Worm (Caenorhabditis elegans) whole organism, L2 larva: ENCODE data around the gene scl-11.

Source experiments
- C34F6.9 ChIP-seq: fragments of 150-350 bp; optimal IDR thresholded peaks from 2 replicates; lab custom pipeline; 2014; ENCODE audit warnings: missing biosample characterization, missing genetic modification characterization
- F13H6.1 ChIP-seq: sonication (generic microtip); optimal IDR thresholded peaks from 2 replicates; lab custom pipeline; 2016; ENCODE audit warnings: missing genetic modification characterization, missing compliant biosample characterization
- R02D3.7 ChIP-seq: fragments of 150-350 bp; optimal IDR thresholded peaks from 2 replicates; lab custom pipeline; 2014; ENCODE audit warnings: missing biosample characterization, missing genetic modification characterization
- Y55F3AM.14 ChIP-seq: fragments of 200-800 bp; sonication (Bioruptor generic); optimal IDR thresholded peaks from 2 replicates; lab custom pipeline; 2018; ENCODE audit warnings: mild to moderate bottlenecking, missing genetic modification characterization, missing compliant biosample characterization
- ZK546.5 ChIP-seq: sonication (generic microtip); optimal IDR thresholded peaks from 2 replicates; lab custom pipeline; 2017; ENCODE audit warnings: missing biosample characterization, missing genetic modification characterization
- aly-2 ChIP-seq: fragments of 150-350 bp; optimal IDR thresholded peaks from 2 replicates; lab custom pipeline; 2014; ENCODE audit warnings: missing biosample characterization, missing genetic modification characterization
- ama-1 ChIP-seq: fragments of 150-350 bp; optimal IDR thresholded peaks from 2 replicates; lab custom pipeline; 2018; ENCODE audit warnings: inconsistent platforms
- blmp-1 ChIP-seq: sonication (generic microtip); optimal IDR thresholded peaks from 2 replicates; lab custom pipeline; 2017; ENCODE audit warnings: missing genetic modification characterization, mild to moderate bottlenecking, missing compliant biosample characterization, antibody characterized with exemption, moderate library complexity; ENCODE audit not compliant: insufficient read depth
- ceh-82 ChIP-seq: fragments of 150-350 bp; optimal IDR thresholded peaks from 2 replicates; lab custom pipeline; 2014; ENCODE audit warnings: missing biosample characterization, missing genetic modification characterization
- crh-2 ChIP-seq: sonication (generic microtip); optimal IDR thresholded peaks from 2 replicates; lab custom pipeline; 2017; ENCODE audit warnings: missing biosample characterization, missing genetic modification characterization
- dmd-4 ChIP-seq: sonication (generic microtip); optimal IDR thresholded peaks from 2 replicates; lab custom pipeline; 2017; ENCODE audit warnings: missing biosample characterization, missing genetic modification characterization
- egl-27 ChIP-seq: sonication (generic microtip); optimal IDR thresholded peaks from 3 replicates; lab custom pipeline; 2017; ENCODE audit warnings: missing biosample characterization, missing genetic modification reagents, missing genetic modification characterization
- elt-1 ChIP-seq: fragments of 150-350 bp; optimal IDR thresholded peaks from 2 replicates; lab custom pipeline; 2014; ENCODE audit warnings: missing biosample characterization, missing genetic modification characterization
- elt-3 ChIP-seq: sonication (generic microtip); optimal IDR thresholded peaks from 2 replicates; lab custom pipeline; 2017; ENCODE audit warnings: missing biosample characterization, missing genetic modification characterization
- fos-1 ChIP-seq: fragments of 150-350 bp; optimal IDR thresholded peaks from 2 replicates; lab custom pipeline; 2014; ENCODE audit warnings: missing biosample characterization, missing genetic modification characterization
- gmeb-1 ChIP-seq: fragments of 150-350 bp; optimal IDR thresholded peaks from 2 replicates; lab custom pipeline; 2014; ENCODE audit warnings: missing biosample characterization, missing genetic modification characterization
- lin-11 ChIP-seq: fragments of 150-350 bp; sonication (generic microtip); optimal IDR thresholded peaks from 2 replicates; lab custom pipeline; 2014; ENCODE audit warnings: missing biosample characterization, missing genetic modification characterization, inconsistent platforms, mixed read lengths
- lin-13 ChIP-seq: fragments of 150-350 bp; optimal IDR thresholded peaks from 2 replicates; lab custom pipeline; 2014; ENCODE audit warnings: missing biosample characterization, missing genetic modification reagents, missing genetic modification characterization
- lin-39 ChIP-seq: fragments of 150-350 bp; optimal IDR thresholded peaks from 2 replicates; lab custom pipeline; 2014; ENCODE audit warnings: missing biosample characterization, missing genetic modification reagents, missing genetic modification characterization
- lsy-2 ChIP-seq, 2 experiments: fragments of 150-350 bp in 1 of 2; sonication (generic microtip) in 1 of 2; optimal IDR thresholded peaks; 2 replicates each; lab custom pipeline; 2014 to 2017; ENCODE audit warnings: missing biosample characterization in 2 of 2, missing genetic modification characterization in 2 of 2
- mab-5 ChIP-seq: fragments of 150-350 bp; optimal IDR thresholded peaks from 2 replicates; lab custom pipeline; 2014; ENCODE audit warnings: missing biosample characterization, missing genetic modification characterization
- mbf-1 ChIP-seq: sonication (generic microtip); optimal IDR thresholded peaks from 2 replicates; lab custom pipeline; 2017; ENCODE audit warnings: missing biosample characterization, missing genetic modification characterization
- mdl-1 ChIP-seq, 2 experiments: fragments of 150-350 bp in 1 of 2; sonication (generic microtip) in 1 of 2; optimal IDR thresholded peaks; 2 replicates each; lab custom pipeline; 2017; ENCODE audit warnings: missing biosample characterization in 2 of 2, missing genetic modification characterization in 2 of 2
- nhr-10 ChIP-seq: sonication (generic microtip); optimal IDR thresholded peaks from 2 replicates; lab custom pipeline; 2017; ENCODE audit warnings: missing biosample characterization, missing genetic modification characterization
- nhr-11 ChIP-seq: fragments of 150-350 bp; optimal IDR thresholded peaks from 2 replicates; lab custom pipeline; 2014; ENCODE audit warnings: missing biosample characterization, missing genetic modification characterization
- nhr-12 ChIP-seq: fragments of 150-350 bp; optimal IDR thresholded peaks from 2 replicates; lab custom pipeline; 2014; ENCODE audit warnings: missing biosample characterization, missing genetic modification characterization
- nhr-129 ChIP-seq: fragments of 150-350 bp; optimal IDR thresholded peaks from 2 replicates; lab custom pipeline; 2014; ENCODE audit warnings: missing biosample characterization, missing genetic modification characterization
- nhr-21 ChIP-seq: fragments of 150-350 bp; optimal IDR thresholded peaks from 2 replicates; lab custom pipeline; 2014; ENCODE audit warnings: missing biosample characterization, missing genetic modification characterization
- nhr-23 ChIP-seq: fragments of 150-350 bp; optimal IDR thresholded peaks from 2 replicates; lab custom pipeline; 2014; ENCODE audit warnings: missing biosample characterization, missing genetic modification reagents, missing genetic modification characterization
- nhr-25 ChIP-seq: fragments of 150-350 bp; sonication (generic microtip); optimal IDR thresholded peaks from 3 replicates; lab custom pipeline; 2014; ENCODE audit warnings: missing biosample characterization, missing genetic modification characterization
- nhr-6 ChIP-seq: fragments of 150-350 bp; optimal IDR thresholded peaks from 2 replicates; lab custom pipeline; 2014; ENCODE audit warnings: missing biosample characterization, missing genetic modification characterization
- nhr-77 ChIP-seq: fragments of 150-350 bp; optimal IDR thresholded peaks from 2 replicates; lab custom pipeline; 2014; ENCODE audit warnings: missing biosample characterization, missing genetic modification characterization
- sem-4 ChIP-seq: fragments of 150-350 bp; optimal IDR thresholded peaks from 2 replicates; lab custom pipeline; 2014; ENCODE audit warnings: missing biosample characterization, missing genetic modification reagents, missing genetic modification characterization
- skn-1 ChIP-seq: sonication (generic microtip); optimal IDR thresholded peaks from 2 replicates; lab custom pipeline; 2017; ENCODE audit warnings: missing biosample characterization, missing genetic modification characterization
- sma-3 ChIP-seq: sonication (generic microtip); optimal IDR thresholded peaks from 2 replicates; lab custom pipeline; 2016; ENCODE audit warnings: missing genetic modification reagents, missing genetic modification characterization, missing compliant biosample characterization
- sma-9 ChIP-seq, 2 experiments: fragments of 150-350 bp in 1 of 2; sonication (generic microtip) in 1 of 2; optimal IDR thresholded peaks; 2 replicates each; lab custom pipeline; 2014 to 2016; ENCODE audit warnings: missing genetic modification characterization in 2 of 2, mild to moderate bottlenecking in 1 of 2, missing biosample characterization in 1 of 2, missing compliant biosample characterization in 1 of 2, missing genetic modification reagents in 1 of 2, moderate library complexity in 1 of 2
- snpc-4 ChIP-seq: fragments of 150-350 bp; optimal IDR thresholded peaks from 2 replicates; lab custom pipeline; 2014; ENCODE audit warnings: missing biosample characterization, missing genetic modification characterization
- unc-39 ChIP-seq: fragments of 150-350 bp; optimal IDR thresholded peaks from 2 replicates; lab custom pipeline; 2014; ENCODE audit warnings: missing biosample characterization, missing genetic modification characterization
- unc-55 ChIP-seq: fragments of 150-350 bp; sonication (generic microtip); optimal IDR thresholded peaks from 3 replicates; lab custom pipeline; 2014; ENCODE audit warnings: missing biosample characterization, missing genetic modification reagents, missing genetic modification characterization
- unc-62 ChIP-seq: fragments of 150-350 bp; optimal IDR thresholded peaks from 2 replicates; lab custom pipeline; 2014; ENCODE audit warnings: missing biosample characterization, missing genetic modification reagents, missing genetic modification characterization
- zag-1 ChIP-seq: fragments of 150-350 bp; optimal IDR thresholded peaks from 2 replicates; lab custom pipeline; 2014; ENCODE audit warnings: missing biosample characterization, missing genetic modification characterization
- ztf-1 ChIP-seq: fragments of 200-800 bp; sonication (Bioruptor generic); conservative IDR thresholded peaks from 2 replicates; pipeline ENCODE4 v1.3.6; 2022; ENCODE audit warnings: missing genetic modification characterization, missing compliant biosample characterization
- ztf-11 ChIP-seq: sonication (generic microtip); optimal IDR thresholded peaks from 2 replicates; lab custom pipeline; 2017; ENCODE audit warnings: missing biosample characterization, missing genetic modification characterization
- ztf-4 ChIP-seq: fragments of 150-350 bp; optimal IDR thresholded peaks from 2 replicates; lab custom pipeline; 2014; ENCODE audit warnings: missing biosample characterization, missing genetic modification characterization

scl-11 gene

DNA sequence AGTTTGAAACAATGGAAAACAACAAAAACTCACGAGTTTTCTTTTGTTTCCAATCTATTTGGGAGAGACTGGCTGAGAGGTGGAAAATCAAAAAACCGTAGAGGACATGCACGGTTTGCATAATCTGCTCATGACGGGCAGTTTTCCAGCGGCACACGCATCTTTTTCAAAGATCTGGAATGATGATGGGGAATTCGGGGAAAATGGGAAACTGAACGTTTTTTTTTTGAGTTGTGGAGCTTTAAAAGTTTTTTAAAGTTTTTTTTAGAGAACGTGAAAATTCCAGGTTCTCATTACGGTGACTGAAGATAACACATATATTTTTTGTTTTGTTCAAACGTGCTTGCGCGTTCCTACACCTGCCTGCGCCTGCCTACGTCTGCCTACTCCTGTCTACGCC, 25.4 kb downstream of the scl-11 start, which contains the start of gene C39E9.7:
Gene C39E9.7, minus strand, starts transcription at position 101 of the 400 bp plus-strand sequence.
- TF ChIP-seq mdl-1 (tag; optimal IDR thresholded peaks at IDR 0.05; lab: Kevin White, UChicago) (no peak), nhr-21 (tag; lab: Kevin White, UChicago) (no peak), nhr-12 (no peak), ama-1 (lab: Kevin White, UChicago) (no peak), nhr-10 (tag; lab: Kevin White, UChicago) (no peak), F13H6.1 (tag; lab: Kevin White, UChicago) (no peak), sma-9 (GFP tag; optimal IDR thresholded peaks at IDR 0.05; lab: Kevin White, UChicago) (no peak), sma-9 (tag; optimal IDR thresholded peaks at IDR 0.05; lab: Kevin White, UChicago) (no peak)

DNA sequence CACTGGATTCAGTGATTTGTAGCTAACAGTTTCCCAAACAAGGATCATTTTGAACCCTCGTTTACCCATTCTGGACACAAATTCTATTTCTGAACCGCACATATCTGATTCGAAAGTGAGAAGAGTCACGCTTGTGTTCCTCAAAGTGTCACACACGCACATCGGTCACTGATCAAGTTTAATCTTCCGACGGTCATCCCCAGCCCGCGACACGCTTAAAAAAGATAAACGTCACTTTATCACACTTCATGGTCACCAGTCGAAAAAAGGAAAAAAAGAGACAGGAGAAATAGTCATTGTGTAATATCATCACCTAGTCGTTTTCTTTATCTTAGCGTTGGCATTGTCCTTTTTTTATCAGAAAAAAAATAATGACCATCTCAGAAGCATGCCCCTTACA, 26.5 kb downstream of the scl-11 start:
- TF ChIP-seq nhr-11 (tag; lab: Kevin White, UChicago) = no peak
- TF ChIP-seq ceh-82 = no peak
- TF ChIP-seq nhr-21 (tag; lab: Kevin White, UChicago) = peak; percentile 86
- peak; percentile 76 for TF ChIP-seq nhr-25 (tag; lab: Kevin White, UChicago)
- TF ChIP-seq sma-3 (GFP tag; lab: Kevin White, UChicago) = peak; percentile 49
- peak; percentile 55 for TF ChIP-seq nhr-129 (tag; lab: Kevin White, UChicago)
- TF ChIP-seq lin-39 = no peak
- TF ChIP-seq sma-9 (GFP tag; optimal IDR thresholded peaks at IDR 0.05; lab: Kevin White, UChicago) = peak; percentile 87
- TF ChIP-seq sma-9 (tag; optimal IDR thresholded peaks at IDR 0.05; lab: Kevin White, UChicago) = no peak
- TF ChIP-seq skn-1 (tag; lab: Kevin White, UChicago) = no peak
- no peak for TF ChIP-seq ZK546.5 (tag; lab: Kevin White, UChicago)
- no peak for TF ChIP-seq Y55F3AM.14
- no peak for TF ChIP-seq nhr-10 (tag; lab: Kevin White, UChicago)
- no peak for TF ChIP-seq lin-13 (GFP tag; lab: Kevin White, UChicago)
- TF ChIP-seq mdl-1 (tag; optimal IDR thresholded peaks at IDR 0.05; lab: Kevin White, UChicago) = peak in 1 of 2 experiments; percentile 29
- no peak for TF ChIP-seq unc-62
- TF ChIP-seq blmp-1 (tag; lab: Kevin White, UChicago) = peak; percentile 72

DNA sequence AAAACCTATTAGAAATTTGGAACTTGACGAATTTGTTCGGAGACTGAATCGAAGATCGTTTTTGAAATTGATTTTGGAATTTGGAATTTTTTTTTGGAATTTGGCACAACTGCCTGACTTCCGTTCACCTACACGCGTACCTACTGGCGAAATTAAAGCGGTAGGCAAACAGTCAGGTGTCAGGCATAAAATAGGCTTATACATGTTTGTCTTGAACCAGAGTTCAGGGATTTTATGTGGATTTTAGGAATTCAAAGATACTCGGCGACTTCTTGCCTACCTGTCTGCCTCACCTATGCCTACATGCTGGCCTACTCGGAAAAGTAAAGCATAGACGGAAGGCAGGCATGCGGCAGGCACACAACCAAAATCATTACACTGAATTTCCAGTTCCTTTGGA, 27.2 kb downstream of the scl-11 start:
- TF ChIP-seq egl-27 (tag; lab: Kevin White, UChicago) (no peak), unc-55 (GFP tag; lab: Kevin White, UChicago) (no peak), zag-1 (tag; lab: Kevin White, UChicago) (no peak), sem-4 (no peak), unc-62 (no peak), sma-9 (GFP tag; optimal IDR thresholded peaks at IDR 0.05; lab: Kevin White, UChicago) (no peak), sma-9 (tag; optimal IDR thresholded peaks at IDR 0.05; lab: Kevin White, UChicago) (no peak), mab-5 (tag; lab: Kevin White, UChicago) (no peak)

DNA sequence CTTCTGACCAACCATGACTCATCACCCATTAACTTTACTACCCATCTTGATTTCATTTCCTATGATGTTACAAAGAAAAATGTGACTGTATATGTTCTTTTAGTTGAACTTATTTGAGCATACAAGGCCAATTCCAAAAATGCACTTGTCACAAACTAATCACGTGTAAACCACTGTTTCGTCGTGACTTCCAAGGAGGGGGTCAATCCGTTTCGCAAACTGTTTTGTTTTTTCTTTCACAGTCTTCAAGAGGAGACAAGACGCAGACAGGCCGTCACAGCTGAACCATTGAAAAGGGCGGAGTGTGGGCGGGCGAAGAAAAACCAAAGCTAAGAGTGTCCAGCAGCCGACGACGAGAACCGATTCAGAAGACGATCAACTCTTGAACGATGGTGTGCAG, 27.9 kb downstream of the scl-11 start, which contains the start of gene C39E9.8:
Gene C39E9.8, plus strand, starts transcription at position 328 of the 400 bp plus-strand sequence.
- TF ChIP-seq nhr-23 (tag; lab: Kevin White, UChicago) (no peak), skn-1 (tag; lab: Kevin White, UChicago) (no peak), nhr-6 (tag; lab: Kevin White, UChicago) (peak; percentile 14), nhr-129 (tag; lab: Kevin White, UChicago) (peak; percentile 71), gmeb-1 (tag; lab: Kevin White, UChicago) (no peak), ztf-11 (no peak), mbf-1 (tag; lab: Kevin White, UChicago) (no peak), fos-1 (tag; lab: Kevin White, UChicago) (peak; percentile 41), elt-3 (tag; lab: Kevin White, UChicago) (no peak), crh-2 (tag; lab: Kevin White, UChicago) (no peak), unc-39 (tag; lab: Kevin White, UChicago) (no peak), lsy-2 (tag; optimal IDR thresholded peaks at IDR 0.05; lab: Kevin White, UChicago) (no peak), lin-39 (no peak), ZK546.5 (tag; lab: Kevin White, UChicago) (no peak), ceh-82 (no peak), nhr-77 (tag; lab: Kevin White, UChicago) (no peak), mdl-1 (tag; optimal IDR thresholded peaks at IDR 0.05; lab: Kevin White, UChicago) (no peak), ztf-1 (GFP tag; lab: Robert Waterston, UW) (no peak), R02D3.7 (no peak), ztf-4 (tag; lab: Kevin White, UChicago) (no peak), dmd-4 (no peak), C34F6.9 (tag; lab: Kevin White, UChicago) (no peak), zag-1 (tag; lab: Kevin White, UChicago) (no peak), lin-11 (tag; lab: Kevin White, UChicago) (no peak), F13H6.1 (tag; lab: Kevin White, UChicago) (no peak), unc-55 (GFP tag; lab: Kevin White, UChicago) (no peak), nhr-25 (tag; lab: Kevin White, UChicago) (peak; percentile 94), nhr-11 (tag; lab: Kevin White, UChicago) (no peak), nhr-12 (no peak), elt-1 (tag; lab: Kevin White, UChicago) (no peak), sma-3 (GFP tag; lab: Kevin White, UChicago) (peak; percentile 77), egl-27 (tag; lab: Kevin White, UChicago) (peak; percentile 13), Y55F3AM.14 (peak; percentile 23), snpc-4 (no peak), nhr-21 (tag; lab: Kevin White, UChicago) (peak; percentile 52), mab-5 (tag; lab: Kevin White, UChicago) (no peak), aly-2 (tag; lab: Kevin White, UChicago) (no peak)
